Worm (Caenorhabditis elegans): ENCODE measurements around the gene str-262.

DNA sequence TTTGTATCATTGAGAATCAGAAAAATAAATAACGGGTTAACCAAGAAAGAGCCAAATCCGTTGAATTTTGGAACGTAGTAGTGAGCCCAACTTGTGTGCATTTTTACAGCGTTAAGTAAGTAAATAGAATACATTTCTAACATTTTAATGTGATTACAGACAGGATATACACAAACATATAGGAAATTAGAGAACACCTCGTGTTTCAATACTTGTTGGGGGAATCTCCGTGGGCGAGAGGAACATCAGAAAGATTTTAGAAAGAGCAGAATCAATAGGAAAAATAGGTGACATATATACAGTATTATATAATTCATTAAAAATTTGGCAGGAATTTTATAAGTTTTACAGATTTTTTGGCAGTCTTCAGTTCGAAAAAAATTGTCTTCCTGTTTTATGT, 13.8 kb downstream of the str-262 start, which contains the start of gene srj-24:
- no peak for TF ChIP-seq W03F9.2 (tag; optimal IDR thresholded peaks at IDR 0.05)
- no peak for TF ChIP-seq him-1 (tag; optimal IDR thresholded peaks at IDR 0.05)
- no peak for TF ChIP-seq dao-5 (tag; optimal IDR thresholded peaks at IDR 0.05)
